Worm (Caenorhabditis elegans): Measurements from ENCODE around the gene act-3.

Gene act-3

ce11 chrV:11087119-11087518 is 12.8 kb upstream of the act-3 start (continued):
- TF ChIP-seq dmd-6 (GFP tag; IDR thresholded peaks at IDR 0.05) (peak; percentile 58), ama-1 (optimal IDR thresholded peaks at IDR 0.05) (no peak), daf-16 (GFP tag; optimal IDR thresholded peaks at IDR 0.05) (no peak), daf-16 (tag; optimal IDR thresholded peaks at IDR 0.05) (no peak), nhr-42 (GFP tag; IDR thresholded peaks at IDR 0.05) (no peak), F26F4.8 (GFP tag; conservative IDR thresholded peaks at IDR 0.05) (no peak), snpc-4 (tag; optimal IDR thresholded peaks at IDR 0.05) (no peak), gei-8 (GFP tag; optimal IDR thresholded peaks at IDR 0.05) (no peak)

DNA sequence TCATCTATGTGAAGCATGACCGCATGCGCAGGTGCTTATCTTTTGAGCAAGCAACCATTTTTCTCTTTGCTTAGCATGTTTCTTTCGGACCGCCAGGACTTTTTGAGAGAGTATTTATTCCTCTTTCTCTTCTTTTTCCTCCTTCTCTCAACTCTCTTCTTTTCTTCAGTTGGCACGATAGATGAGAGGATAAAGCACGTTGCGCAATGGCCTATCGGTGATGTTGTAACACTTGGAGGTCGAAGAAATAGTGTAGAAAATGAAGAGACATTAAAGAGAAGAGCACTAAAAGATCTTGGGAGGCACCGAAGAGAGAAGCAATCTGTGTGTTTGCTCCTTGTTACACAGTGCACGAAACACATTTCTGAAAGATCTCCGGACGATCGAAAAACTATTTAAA is 9.4 kb upstream of the act-3 start:
- TF ChIP-seq Y5F2A.4 (GFP tag; optimal IDR thresholded peaks at IDR 0.05) (no peak), unc-62 (GFP tag; optimal IDR thresholded peaks at IDR 0.05 in 1 of 2) (peak in 1 of 2 experiments; percentile 45), unc-62 (tag; optimal IDR thresholded peaks at IDR 0.05) (no peak), tag-97 (GFP tag; IDR thresholded peaks at IDR 0.05) (no peak), saeg-2 (GFP tag; IDR thresholded peaks at IDR 0.05) (no peak), lin-1 (GFP tag; IDR thresholded peaks at IDR 0.05) (no peak), unc-130 (GFP tag; optimal IDR thresholded peaks at IDR 0.05) (no peak), hlh-30 (tag; optimal IDR thresholded peaks at IDR 0.05; ENCODE audit: insufficient read depth) (peak; percentile 33), cey-2 (tag; optimal IDR thresholded peaks at IDR 0.05; ENCODE audit: borderline replicate concordance, insufficient read depth) (no peak), mes-2 (tag; optimal IDR thresholded peaks at IDR 0.05; ENCODE audit: poor library complexity, severe bottlenecking) (peak; percentile 24), mxl-3 (GFP tag; optimal IDR thresholded peaks at IDR 0.05) (peak; percentile 55), lin-39 (tag; optimal IDR thresholded peaks at IDR 0.05) (no peak), lin-29 (GFP tag; IDR thresholded peaks at IDR 0.05) (no peak), ctbp-1 (GFP tag; IDR thresholded peaks at IDR 0.05) (no peak), mdl-1 (tag; optimal IDR thresholded peaks at IDR 0.05) (peak in 1 of 2 experiments; percentile 20), rbr-2 (tag; optimal IDR thresholded peaks at IDR 0.05) (no peak), spr-1 (tag; optimal IDR thresholded peaks at IDR 0.05) (no peak), mxl-2 (GFP tag; conservative IDR thresholded peaks at IDR 0.05) (no peak), nhr-11 (tag; optimal IDR thresholded peaks at IDR 0.05) (peak; percentile 66), aha-1 (tag) (peak; percentile 55), hlh-11 (tag; optimal IDR thresholded peaks at IDR 0.05) (peak; percentile 43)

DNA sequence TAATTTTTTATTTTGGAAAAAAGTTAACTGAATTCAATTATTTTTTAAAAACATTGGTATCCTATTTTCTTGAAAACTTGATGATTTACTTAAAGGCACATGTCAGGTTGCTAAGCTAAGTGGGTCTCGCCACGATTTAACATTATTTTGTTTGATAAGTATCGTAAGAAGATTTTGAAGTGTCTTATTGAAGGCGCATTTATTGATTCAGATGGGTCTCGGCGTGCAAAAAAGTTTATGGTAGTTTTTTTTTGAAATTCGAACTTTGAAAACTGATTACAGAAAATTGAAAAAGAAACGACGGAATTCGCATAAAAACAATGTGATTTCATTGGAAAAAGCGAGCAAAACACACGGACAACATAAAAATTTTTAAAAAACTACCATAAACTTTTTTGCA is 8.7 kb upstream of the act-3 start:
- no peak for TF ChIP-seq daf-8 (GFP tag; IDR thresholded peaks at IDR 0.05)
- no peak for TF ChIP-seq ceh-44 (GFP tag; IDR thresholded peaks at IDR 0.05)
- TF ChIP-seq nhr-237 (tag; optimal IDR thresholded peaks at IDR 0.05): no peak
- no peak for TF ChIP-seq tra-1 (GFP tag; IDR thresholded peaks at IDR 0.05)
- no peak for TF ChIP-seq ctbp-1 (GFP tag; IDR thresholded peaks at IDR 0.05)
- no peak for TF ChIP-seq hlh-11 (tag; optimal IDR thresholded peaks at IDR 0.05)
- TF ChIP-seq hlh-30 (tag; optimal IDR thresholded peaks at IDR 0.05; ENCODE audit: insufficient read depth): no peak
- TF ChIP-seq lin-1 (GFP tag; IDR thresholded peaks at IDR 0.05): no peak
- no peak for TF ChIP-seq dve-1 (tag; optimal IDR thresholded peaks at IDR 0.05; ENCODE audit: insufficient read depth)
- no peak for TF ChIP-seq nhr-11 (tag; optimal IDR thresholded peaks at IDR 0.05)
- no peak for TF ChIP-seq rbr-2 (tag; optimal IDR thresholded peaks at IDR 0.05)
- TF ChIP-seq unc-130 (GFP tag; optimal IDR thresholded peaks at IDR 0.05): no peak
- TF ChIP-seq lin-38 (GFP tag; IDR thresholded peaks at IDR 0.05): no peak
- TF ChIP-seq mdt-29 (GFP tag; IDR thresholded peaks at IDR 0.05): no peak
- no peak for TF ChIP-seq ZK546.5 (tag; optimal IDR thresholded peaks at IDR 0.05)
- no peak for TF ChIP-seq ZK337.2 (GFP tag; IDR thresholded peaks at IDR 0.05)
- TF ChIP-seq sdz-12 (GFP tag; optimal IDR thresholded peaks at IDR 0.05): no peak
- TF ChIP-seq mxl-2 (GFP tag; conservative IDR thresholded peaks at IDR 0.05): no peak

All from whole organism, L4 larva.